Worm (Caenorhabditis elegans) whole organism, young adult: Measurements from ENCODE around the gene Y116A8C.470.

Experiments
- B0035.1 ChIP-seq: sonication (generic microtip); optimal IDR thresholded peaks from 2 replicates; lab custom pipeline; 2016; ENCODE audit warnings: missing genetic modification characterization, mild to moderate bottlenecking, missing compliant biosample characterization, missing genotype, missing genetic modification reagents
- B0261.1 ChIP-seq: sonication (generic microtip); optimal IDR thresholded peaks from 2 replicates; lab custom pipeline; 2016; ENCODE audit warnings: mild to moderate bottlenecking, missing genetic modification characterization, moderate library complexity, missing compliant biosample characterization
- F10E7.11 ChIP-seq: sonication (generic microtip); optimal IDR thresholded peaks from 2 replicates; lab custom pipeline; 2017; ENCODE audit warnings: mild to moderate bottlenecking, missing genetic modification characterization, moderate library complexity, missing compliant biosample characterization
- F49E8.2 ChIP-seq: sonication (generic microtip); optimal IDR thresholded peaks from 3 replicates; lab custom pipeline; 2017; ENCODE audit warnings: missing genetic modification characterization, mild to moderate bottlenecking, missing compliant biosample characterization, antibody characterized with exemption, moderate library complexity; ENCODE audit not compliant: insufficient read depth
- K12H6.12 ChIP-seq: fragments of 200-800 bp; sonication (Bioruptor generic); optimal IDR thresholded peaks from 2 replicates; lab custom pipeline; 2018; ENCODE audit warnings: mild to moderate bottlenecking, missing genetic modification characterization, missing compliant biosample characterization
- T07F8.4 ChIP-seq: sonication (generic microtip); optimal IDR thresholded peaks from 2 replicates; lab custom pipeline; 2016; ENCODE audit warnings: mild to moderate bottlenecking, missing genetic modification characterization, moderate library complexity, missing compliant biosample characterization
- Y56A3A.18 ChIP-seq: fragments of 200-800 bp; sonication (Bioruptor generic); IDR thresholded peaks from 2 replicates; pipeline ENCODE4 v1.3.6; 2022; ENCODE audit warnings: missing genetic modification reagents, missing genetic modification characterization, missing compliant biosample characterization
- atf-7 ChIP-seq: sonication (generic microtip); optimal IDR thresholded peaks from 2 replicates; lab custom pipeline; 2017; ENCODE audit warnings: mild to moderate bottlenecking, missing genetic modification characterization, missing compliant biosample characterization
- athp-1 ChIP-seq: sonication (generic microtip); optimal IDR thresholded peaks from 2 replicates; lab custom pipeline; 2017; ENCODE audit warnings: mild to moderate bottlenecking, missing genetic modification characterization, missing compliant biosample characterization
- attf-6 ChIP-seq: fragments of 200-800 bp; sonication (Bioruptor generic); IDR thresholded peaks from 2 replicates; pipeline ENCODE4 v1.3.6; 2022; ENCODE audit warnings: missing genetic modification reagents, missing genetic modification characterization, missing compliant biosample characterization
- bed-2 ChIP-seq: fragments of 200-800 bp; sonication (Bioruptor generic); IDR thresholded peaks from 2 replicates; pipeline ENCODE4 v1.3.6; 2022; ENCODE audit warnings: missing genetic modification reagents, missing genetic modification characterization, missing compliant biosample characterization
- ceh-58 ChIP-seq: fragments of 200-800 bp; sonication (Bioruptor generic); IDR thresholded peaks from 2 replicates; pipeline ENCODE4 v1.3.6; 2022; ENCODE audit warnings: missing genetic modification characterization, missing compliant biosample characterization
- ceh-91 ChIP-seq: fragments of 200-800 bp; sonication (Bioruptor generic); IDR thresholded peaks from 2 replicates; pipeline ENCODE4 v1.3.6; 2022; ENCODE audit warnings: missing genetic modification reagents, missing genetic modification characterization, missing compliant biosample characterization
- chd-7 ChIP-seq: sonication (generic microtip); optimal IDR thresholded peaks from 2 replicates; lab custom pipeline; 2016; ENCODE audit warnings: mild to moderate bottlenecking, missing genetic modification characterization, moderate library complexity, missing compliant biosample characterization
- dpl-1 ChIP-seq: fragments of 150-350 bp; optimal IDR thresholded peaks from 2 replicates; lab custom pipeline; 2014; ENCODE audit warnings: missing biosample characterization, missing genetic modification reagents, missing genetic modification characterization
- efl-1 ChIP-seq: fragments of 150-350 bp; optimal IDR thresholded peaks from 2 replicates; lab custom pipeline; 2014; ENCODE audit warnings: missing biosample characterization, missing genetic modification reagents, missing genetic modification characterization
- egl-18 ChIP-seq: fragments of 200-800 bp; sonication (Bioruptor generic); IDR thresholded peaks from 2 replicates; pipeline ENCODE4 v1.3.6; 2022; ENCODE audit warnings: missing genetic modification reagents, missing genetic modification characterization, missing compliant biosample characterization
- egrh-3 ChIP-seq: fragments of 200-800 bp; sonication (Bioruptor generic); IDR thresholded peaks from 2 replicates; pipeline ENCODE4 v1.3.6; 2022; ENCODE audit warnings: missing genetic modification reagents, missing genetic modification characterization, missing compliant biosample characterization
- him-1 ChIP-seq: sonication (generic microtip); optimal IDR thresholded peaks from 2 replicates; lab custom pipeline; 2016; ENCODE audit warnings: missing genotype, missing genetic modification reagents, missing genetic modification characterization, missing compliant biosample characterization
- hlh-12 ChIP-seq: sonication (generic microtip); optimal IDR thresholded peaks from 2 replicates; lab custom pipeline; 2016; ENCODE audit warnings: missing genetic modification characterization, missing compliant biosample characterization
- hmg-20 ChIP-seq: fragments of 200-800 bp; sonication (Bioruptor generic); IDR thresholded peaks from 2 replicates; pipeline ENCODE4 v1.3.6; 2022; ENCODE audit warnings: missing genetic modification reagents, missing genetic modification characterization, missing compliant biosample characterization
- hrde-1 ChIP-seq: sonication (generic microtip); optimal IDR thresholded peaks from 2 replicates; lab custom pipeline; 2016; ENCODE audit warnings: missing genetic modification characterization, mild to moderate bottlenecking, missing compliant biosample characterization, moderate library complexity, missing genotype, missing genetic modification reagents, borderline replicate concordance
- hsf-1 ChIP-seq: fragments of 200-800 bp; sonication (Bioruptor generic); IDR thresholded peaks from 2 replicates; pipeline ENCODE4 v1.3.6; 2022; ENCODE audit warnings: missing genetic modification reagents, missing genetic modification characterization, missing compliant biosample characterization
- lag-1 ChIP-seq: fragments of 200-800 bp; sonication (Bioruptor generic); IDR thresholded peaks from 2 replicates; pipeline ENCODE4 v1.3.6; 2022; ENCODE audit warnings: missing genetic modification reagents, missing genetic modification characterization, missing compliant biosample characterization
- lsy-27 ChIP-seq: sonication (generic microtip); optimal IDR thresholded peaks from 2 replicates; lab custom pipeline; 2017; ENCODE audit warnings: missing genetic modification characterization, mild to moderate bottlenecking, missing compliant biosample characterization, antibody characterized with exemption, missing genotype, borderline replicate concordance; ENCODE audit not compliant: insufficient read depth
- madf-6 ChIP-seq: fragments of 200-800 bp; sonication (Bioruptor generic); IDR thresholded peaks from 2 replicates; pipeline ENCODE4 v1.3.6; 2022; ENCODE audit warnings: missing genetic modification reagents, missing genetic modification characterization, missing compliant biosample characterization
- madf-8 ChIP-seq: fragments of 200-800 bp; sonication (Bioruptor generic); conservative IDR thresholded peaks from 2 replicates; pipeline ENCODE4 v1.3.6; 2022; ENCODE audit warnings: missing genetic modification reagents, missing genetic modification characterization, missing compliant biosample characterization
- mes-4 ChIP-seq: sonication (generic microtip); optimal IDR thresholded peaks from 2 replicates; lab custom pipeline; 2016; ENCODE audit warnings: missing genotype, missing genetic modification characterization, missing compliant biosample characterization
- nfya-1 ChIP-seq: sonication (generic microtip); optimal IDR thresholded peaks from 2 replicates; lab custom pipeline; 2017; ENCODE audit warnings: antibody characterized with exemption, missing compliant biosample characterization, missing genetic modification characterization, borderline replicate concordance; ENCODE audit not compliant: insufficient read depth
- nhr-80 ChIP-seq: sonication (generic microtip); optimal IDR thresholded peaks from 2 replicates; lab custom pipeline; 2016; ENCODE audit warnings: missing genetic modification characterization, missing compliant biosample characterization
- rcor-1 ChIP-seq: fragments of 200-800 bp; sonication (Bioruptor generic); IDR thresholded peaks from 2 replicates; pipeline ENCODE4 v1.3.6; 2022; ENCODE audit warnings: missing genetic modification reagents, missing genetic modification characterization, missing compliant biosample characterization
- snpc-1.1 ChIP-seq: sonication (generic microtip); optimal IDR thresholded peaks from 2 replicates; lab custom pipeline; 2017; ENCODE audit warnings: missing genetic modification characterization, mild to moderate bottlenecking, missing compliant biosample characterization, antibody characterized with exemption, moderate library complexity, missing genotype, missing genetic modification reagents; ENCODE audit not compliant: insufficient read depth
- snpc-1.3 ChIP-seq: sonication (generic microtip); optimal IDR thresholded peaks from 2 replicates; lab custom pipeline; 2017; ENCODE audit warnings: missing genetic modification characterization, mild to moderate bottlenecking, missing compliant biosample characterization, antibody characterized with exemption, moderate library complexity, missing genotype, missing genetic modification reagents; ENCODE audit not compliant: insufficient read depth
- snpc-4 ChIP-seq, 5 experiments: fragments of 150-350 bp in 1 of 5; sonication (generic microtip) in 4 of 5; optimal IDR thresholded peaks; 2 replicates each; lab custom pipeline; 2014 to 2018; ENCODE audit warnings: missing genetic modification characterization in 5 of 5, missing biosample characterization in 3 of 5, antibody characterized with exemption in 2 of 5, mild to moderate bottlenecking in 2 of 5, missing compliant biosample characterization in 2 of 5, missing genotype in 2 of 5, moderate library complexity in 2 of 5, missing genetic modification reagents in 1 of 5
- sptf-2 ChIP-seq: fragments of 200-800 bp; sonication (Bioruptor generic); optimal IDR thresholded peaks from 2 replicates; lab custom pipeline; 2018; ENCODE audit warnings: mild to moderate bottlenecking, missing genetic modification characterization, missing compliant biosample characterization
- tbp1 ChIP-seq: fragments of 200-800 bp; sonication (Bioruptor generic); optimal IDR thresholded peaks from 2 replicates; lab custom pipeline; 2018; ENCODE audit warnings: mild to moderate bottlenecking, missing genetic modification characterization, missing compliant biosample characterization
- xnd-1 ChIP-seq: sonication (generic microtip); optimal IDR thresholded peaks from 2 replicates; lab custom pipeline; 2016; ENCODE audit warnings: missing genotype, missing genetic modification reagents, missing genetic modification characterization, missing compliant biosample characterization
- zfh-2 ChIP-seq: fragments of 200-800 bp; sonication (Bioruptor generic); conservative IDR thresholded peaks from 2 replicates; pipeline ENCODE4 v1.3.6; 2022; ENCODE audit warnings: missing genetic modification reagents, missing genetic modification characterization, missing compliant biosample characterization
- zim-3 ChIP-seq: sonication (generic microtip); optimal IDR thresholded peaks from 2 replicates; lab custom pipeline; 2017; ENCODE audit warnings: mild to moderate bottlenecking, missing genetic modification characterization, moderate library complexity, missing compliant biosample characterization
- ztf-3 ChIP-seq: fragments of 200-800 bp; sonication (Bioruptor generic); optimal IDR thresholded peaks from 2 replicates; lab custom pipeline; 2018; ENCODE audit warnings: mild to moderate bottlenecking, missing genetic modification characterization, missing compliant biosample characterization

Y116A8C.470 gene

DNA sequence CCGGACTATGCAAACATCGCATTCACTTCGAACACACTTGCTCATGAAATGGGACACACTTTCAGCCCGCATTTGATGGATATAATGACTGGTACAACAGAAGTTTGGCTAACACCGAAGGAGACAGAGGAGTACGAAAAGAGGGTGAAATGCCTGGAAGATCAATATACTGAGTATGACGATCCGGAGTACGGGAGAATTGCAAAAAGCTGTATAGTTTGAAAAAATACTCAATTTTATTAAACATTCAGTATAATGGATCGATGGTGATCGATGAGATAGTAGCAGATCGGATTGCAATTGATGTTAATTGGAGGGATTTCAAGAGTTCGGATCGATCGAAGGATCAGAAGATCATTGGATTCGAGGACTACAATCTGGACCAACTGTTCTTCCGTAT, 7.4 kb upstream of the Y116A8C.470 start:
- no peak for TF ChIP-seq B0261.1
- no peak for TF ChIP-seq mes-4 (tag; lab: Kevin White, UChicago)
- no peak for TF ChIP-seq lsy-27
- TF ChIP-seq Y56A3A.18: no peak
- no peak for TF ChIP-seq nhr-80 (tag; lab: Kevin White, UChicago)
- TF ChIP-seq ceh-58 (GFP tag; lab: Robert Waterston, UW): no peak
- TF ChIP-seq F49E8.2: no peak
- TF ChIP-seq ceh-91 (GFP tag; lab: Robert Waterston, UW): no peak
- no peak for TF ChIP-seq efl-1 (GFP tag; lab: Kevin White, UChicago)
- TF ChIP-seq B0035.1: no peak
- TF ChIP-seq K12H6.12 (tag; lab: Kevin White, UChicago): no peak
- TF ChIP-seq sptf-2 (GFP tag; lab: Kevin White, UChicago): no peak
- TF ChIP-seq snpc-1.3: no peak
- TF ChIP-seq egl-18 (GFP tag; lab: Robert Waterston, UW): no peak

DNA sequence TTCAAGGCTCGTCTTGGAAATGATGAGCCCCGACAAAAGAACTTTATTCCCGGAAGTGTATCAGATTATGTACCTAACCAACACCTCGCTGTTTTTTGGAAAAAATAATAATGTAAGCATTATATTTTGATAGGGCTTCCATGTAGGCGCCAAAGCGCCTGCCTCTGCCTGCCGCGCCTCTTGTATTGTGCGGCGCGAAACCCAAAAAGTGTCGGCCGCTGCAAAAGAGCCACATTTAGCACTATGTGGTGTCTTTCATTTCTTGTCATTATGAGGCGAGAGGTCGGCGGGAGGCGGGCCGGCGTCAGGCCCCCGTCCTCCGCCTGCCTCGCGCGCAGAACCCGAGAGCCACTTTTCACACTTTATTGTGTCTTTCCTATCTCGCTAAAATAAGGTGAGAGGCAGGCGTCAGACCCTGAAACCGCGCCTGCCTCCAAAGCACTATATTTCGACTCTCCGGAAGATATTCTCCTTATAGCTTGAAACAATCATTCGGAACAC, 6.3 kb upstream of the Y116A8C.470 start:
- TF ChIP-seq F10E7.11 (tag; lab: Kevin White, UChicago): no peak
- TF ChIP-seq rcor-1 (GFP tag; lab: Robert Waterston, UW): no peak
- peak; percentile 89 for TF ChIP-seq zfh-2
- TF ChIP-seq him-1 (tag; lab: Kevin White, UChicago): no peak
- TF ChIP-seq egl-18 (GFP tag; lab: Robert Waterston, UW): no peak
- no peak for TF ChIP-seq ztf-3 (GFP tag; lab: Kevin White, UChicago)
- TF ChIP-seq hlh-12 (tag; lab: Kevin White, UChicago): no peak
- no peak for TF ChIP-seq nfya-1 (tag; lab: Kevin White, UChicago)
- TF ChIP-seq lag-1 (GFP tag; lab: Robert Waterston, UW): no peak
- peak; percentile 47 for TF ChIP-seq snpc-1.1
- no peak for TF ChIP-seq hmg-20
- TF ChIP-seq dpl-1 (GFP tag; lab: Kevin White, UChicago): no peak
- TF ChIP-seq chd-7 (tag; lab: Kevin White, UChicago): no peak
- TF ChIP-seq madf-6 (GFP tag; lab: Robert Waterston, UW): no peak
- no peak for TF ChIP-seq T07F8.4 (tag; lab: Kevin White, UChicago)
- TF ChIP-seq sptf-2 (GFP tag; lab: Kevin White, UChicago): no peak
- TF ChIP-seq egrh-3 (GFP tag; lab: Robert Waterston, UW): peak; percentile 48; the same call in 1 of the 2 replicates
- no peak for TF ChIP-seq attf-6 (GFP tag; lab: Robert Waterston, UW)
- TF ChIP-seq snpc-4 (GFP tag; optimal IDR thresholded peaks at IDR 0.05; lab: Kevin White, UChicago): no peak
- TF ChIP-seq snpc-4 (tag; optimal IDR thresholded peaks at IDR 0.05; lab: Kevin White, UChicago): peak in 1 of 4 experiments; percentile 81
- 0 out of 2 replicates have a peak, but pooled peaks have one; percentile 40 for TF ChIP-seq bed-2 (GFP tag; lab: Robert Waterston, UW)
- TF ChIP-seq madf-8 (GFP tag; lab: Robert Waterston, UW): no peak
- TF ChIP-seq atf-7 (tag; lab: Kevin White, UChicago): no peak
- no peak for TF ChIP-seq athp-1 (tag; lab: Kevin White, UChicago)
- 0 out of 2 replicates have a peak, but pooled peaks have one; percentile 24 for TF ChIP-seq hsf-1
- no peak for TF ChIP-seq hrde-1 (tag; lab: Kevin White, UChicago)
- no peak for TF ChIP-seq tbp1 (GFP tag; lab: Kevin White, UChicago)
- no peak for TF ChIP-seq zim-3
- TF ChIP-seq xnd-1 (tag; lab: Kevin White, UChicago): no peak
